Fruit fly (Drosophila melanogaster): ENCODE results near the gene CG32277.

The CG32277 gene

dm6 chr3L:3194059-3194458 lies 11.2 kb downstream of the CG32277 start (continued):
- TF ChIP-seq gcm2 (GFP tag; optimal IDR thresholded peaks at IDR 0.05) = peak; percentile 9
- peak; percentile 82 for TF ChIP-seq CG6175 (GFP tag; IDR thresholded peaks at IDR 0.05)
- TF ChIP-seq Xrp1 (GFP tag; IDR thresholded peaks at IDR 0.05) = peak; percentile 97
- TF ChIP-seq CG34422 (GFP tag; IDR thresholded peaks at IDR 0.05) = peak; percentile 97
- TF ChIP-seq zen (tag; optimal IDR thresholded peaks at IDR 0.05) = peak; percentile 97
- TF ChIP-seq CG11093 (GFP tag; IDR thresholded peaks at IDR 0.05) = peak; percentile 88
- TF ChIP-seq lab (GFP tag; optimal IDR thresholded peaks at IDR 0.05) = peak; percentile 97
- peak; percentile 53 for TF ChIP-seq bigmax (GFP tag; optimal IDR thresholded peaks at IDR 0.05)
- peak; percentile 68 for TF ChIP-seq schlank (tag; optimal IDR thresholded peaks at IDR 0.05)
- peak; percentile 81 for TF ChIP-seq CG2889 (GFP tag; IDR thresholded peaks at IDR 0.05)
- TF ChIP-seq HLH4C (GFP tag; IDR thresholded peaks at IDR 0.05; ENCODE audit: partially characterized antibody) = no peak
- TF ChIP-seq knrl (GFP tag; IDR thresholded peaks at IDR 0.05; ENCODE audit: partially characterized antibody) = 0 out of 3 replicates have a peak, but pooled peaks have one; percentile 12
- TF ChIP-seq Poxn (GFP tag; IDR thresholded peaks at IDR 0.05) = peak; percentile 54; the same call in 1 of the 2 replicates
- TF ChIP-seq CG15696 (tag; optimal IDR thresholded peaks at IDR 0.05) = peak; percentile 80
- TF ChIP-seq CG8765 (GFP tag; IDR thresholded peaks at IDR 0.05) = peak; percentile 81
- TF ChIP-seq CG10267 (tag; optimal IDR thresholded peaks at IDR 0.05) = peak; percentile 89
- peak; percentile 62 for TF ChIP-seq nom (GFP tag; optimal IDR thresholded peaks at IDR 0.05)
- peak; percentile 92 for TF ChIP-seq CG17385 (GFP tag; optimal IDR thresholded peaks at IDR 0.05)
- TF ChIP-seq slou (GFP tag; optimal IDR thresholded peaks at IDR 0.05) = no peak
- no peak for TF ChIP-seq shn (GFP tag; optimal IDR thresholded peaks at IDR 0.05)
- TF ChIP-seq vfl (GFP tag; optimal IDR thresholded peaks at IDR 0.05) = peak; percentile 41
- peak; percentile 91 for TF ChIP-seq CG12071 (GFP tag; optimal IDR thresholded peaks at IDR 0.05)
- TF ChIP-seq CG30020 (tag; optimal IDR thresholded peaks at IDR 0.05) = peak; percentile 48
- peak; percentile 89 for TF ChIP-seq tin (GFP tag; optimal IDR thresholded peaks at IDR 0.05)
- no peak for TF ChIP-seq Dfd (GFP tag; optimal IDR thresholded peaks at IDR 0.05)
- no peak for TF ChIP-seq CG34224 (GFP tag; IDR thresholded peaks at IDR 0.05; ENCODE audit: partially characterized antibody)
- TF ChIP-seq org-1 (GFP tag; optimal IDR thresholded peaks at IDR 0.05) = peak; percentile 87
- peak; percentile 90 for TF ChIP-seq bcd (GFP tag; optimal IDR thresholded peaks at IDR 0.05)
- TF ChIP-seq CG3281 (GFP tag; optimal IDR thresholded peaks at IDR 0.05) = peak; percentile 93
- TF ChIP-seq tio (GFP tag; optimal IDR thresholded peaks at IDR 0.05) = peak; percentile 88
- TF ChIP-seq wek (GFP tag; optimal IDR thresholded peaks at IDR 0.05) = peak; percentile 45
- TF ChIP-seq CG15514 (GFP tag; optimal IDR thresholded peaks at IDR 0.05) = peak; percentile 88
- no peak for TF ChIP-seq fru (optimal IDR thresholded peaks at IDR 0.05)
- peak; percentile 82 for TF ChIP-seq CG7357 (GFP tag; IDR thresholded peaks at IDR 0.05)
- TF ChIP-seq CG7987 (GFP tag; optimal IDR thresholded peaks at IDR 0.05) = peak; percentile 89
- peak; percentile 89 for TF ChIP-seq run (tag; optimal IDR thresholded peaks at IDR 0.05)
- peak; percentile 92 for TF ChIP-seq CG12219 (GFP tag; optimal IDR thresholded peaks at IDR 0.05)
- peak; percentile 81 for TF ChIP-seq Mad (GFP tag; optimal IDR thresholded peaks at IDR 0.05)
- peak; percentile 82 for TF ChIP-seq cas (GFP tag; IDR thresholded peaks at IDR 0.05)
- peak; percentile 93 for TF ChIP-seq Rx (GFP tag; IDR thresholded peaks at IDR 0.05)
- TF ChIP-seq CG8089 (GFP tag; optimal IDR thresholded peaks at IDR 0.05) = no peak
- peak; percentile 84 for TF ChIP-seq CG9437 (GFP tag; optimal IDR thresholded peaks at IDR 0.05)
- peak; percentile 90 for TF ChIP-seq CG14667 (GFP tag; IDR thresholded peaks at IDR 0.05)
- TF ChIP-seq ewg (GFP tag; optimal IDR thresholded peaks at IDR 0.05) = peak; percentile 94
- peak; percentile 93 for TF ChIP-seq CG10959 (GFP tag; IDR thresholded peaks at IDR 0.05)
- TF ChIP-seq rib (GFP tag; IDR thresholded peaks at IDR 0.05) = peak; percentile 90
- peak; percentile 89 for TF ChIP-seq esg (GFP tag; conservative IDR thresholded peaks at IDR 0.05)
- TF ChIP-seq CG6654 (GFP tag; optimal IDR thresholded peaks at IDR 0.05) = peak; percentile 75
- no peak for TF ChIP-seq eve (GFP tag; optimal IDR thresholded peaks at IDR 0.05)
- TF ChIP-seq Antp (GFP tag; optimal IDR thresholded peaks at IDR 0.05) = peak; percentile 39
- TF ChIP-seq Blimp-1 (GFP tag; optimal IDR thresholded peaks at IDR 0.05) = peak; percentile 90

Data from whole organism, embryonic.